Fruit fly (Drosophila melanogaster) whole organism: ENCODE measurements around the gene CG15221.

Source experiments
- CG8478 ChIP-seq: fragments of >200 bp; optimal IDR thresholded peaks from 2 replicates; lab custom pipeline; 2018; ENCODE audit warnings: inconsistent platforms
- EcR ChIP-seq, 2 experiments: fragments of >200 bp; optimal IDR thresholded peaks; 2 replicates each; lab custom pipeline; 2017; ENCODE audit warnings: missing biosample characterization in 2 of 2, missing genetic modification characterization in 2 of 2, missing genetic modification reagents in 2 of 2
- pan ChIP-seq: fragments of >200 bp; optimal IDR thresholded peaks from 2 replicates; lab custom pipeline; 2017
- psq ChIP-seq: fragments of >200 bp; optimal IDR thresholded peaks from 2 replicates; lab custom pipeline; 2017
- usp ChIP-seq: fragments of >200 bp; optimal IDR thresholded peaks from 2 replicates; lab custom pipeline; 2017; ENCODE audit warnings: missing biosample characterization, missing genetic modification characterization, mixed read lengths

DNA sequence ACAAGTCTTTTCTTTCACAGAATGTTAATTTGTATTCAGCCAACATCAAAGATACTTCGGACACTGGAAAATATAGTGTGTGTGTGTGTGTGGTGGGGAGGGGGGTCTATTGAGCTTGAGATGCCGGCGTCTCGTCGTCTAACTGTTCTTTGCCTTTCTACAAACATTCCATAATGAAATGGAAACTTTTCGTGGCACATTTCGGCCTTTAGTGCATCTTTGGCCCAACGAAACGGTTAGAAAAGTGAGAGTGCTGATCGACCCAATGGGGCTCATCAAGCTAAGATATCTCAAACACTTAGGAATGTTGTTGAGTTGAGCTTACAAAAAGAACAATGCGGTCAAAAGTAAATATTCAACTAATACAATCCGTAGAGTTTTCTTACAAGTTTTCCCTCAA, 32.8 kb downstream of the CG15221 start:
- TF ChIP-seq CG8478 (lab: Kevin White, UChicago) (no peak), pan (lab: Kevin White, UChicago) (no peak), usp (GFP tag; lab: Kevin White, UChicago) (no peak), EcR (GFP tag; optimal IDR thresholded peaks at IDR 0.05; lab: Kevin White, UChicago) (no peak), psq (lab: Kevin White, UChicago) (no peak)
